Worm (Caenorhabditis elegans): ENCODE data around the gene hhat-1.

Gene hhat-1

ce11 chrII:14672095-14672494 is 6.2 kb upstream of the hhat-1 start:
- TF ChIP-seq nhr-77 (tag; optimal IDR thresholded peaks at IDR 0.05) (no peak), rnt-1 (tag; optimal IDR thresholded peaks at IDR 0.05) (no peak), ceh-63 (GFP tag; optimal IDR thresholded peaks at IDR 0.05) (no peak), egl-27 (tag; optimal IDR thresholded peaks at IDR 0.05) (no peak), hlh-17 (GFP tag; optimal IDR thresholded peaks at IDR 0.05; ENCODE audit: borderline replicate concordance) (no peak), lin-14 (GFP tag; optimal IDR thresholded peaks at IDR 0.05) (peak; percentile 52), mdl-1 (tag; optimal IDR thresholded peaks at IDR 0.05) (no peak)

- TF ChIP-seq nhr-85 (tag) (peak; percentile 84), alr-1 (tag; optimal IDR thresholded peaks at IDR 0.05; ENCODE audit: borderline replicate concordance) (no peak), blmp-1 (tag; optimal IDR thresholded peaks at IDR 0.05) (peak; percentile 86), lin-14 (GFP tag; optimal IDR thresholded peaks at IDR 0.05) (peak; percentile 77), elt-3 (tag; optimal IDR thresholded peaks at IDR 0.05) (peak in 4 of 6 experiments; percentile 6 to 51 (median 46)), nhr-20 (tag; optimal IDR thresholded peaks at IDR 0.05) (peak; percentile 36), unc-30 (tag; optimal IDR thresholded peaks at IDR 0.05) (no peak), unc-86 (tag; optimal IDR thresholded peaks at IDR 0.05) (no peak), lin-35 (GFP tag; optimal IDR thresholded peaks at IDR 0.05) (peak in 1 of 2 experiments; percentile 11), nhr-71 (tag; optimal IDR thresholded peaks at IDR 0.05) (no peak), snu-23 (GFP tag; optimal IDR thresholded peaks at IDR 0.05) (peak; percentile 40)
Observed at ce11 chrII:14673636-14674035, 4.6 kb upstream of the hhat-1 start.

- TF ChIP-seq C34B4.2 (tag; optimal IDR thresholded peaks at IDR 0.05) (no peak), nhr-76 (tag; optimal IDR thresholded peaks at IDR 0.05) (no peak), hlh-17 (GFP tag; optimal IDR thresholded peaks at IDR 0.05; ENCODE audit: borderline replicate concordance) (no peak), aly-2 (tag; optimal IDR thresholded peaks at IDR 0.05) (no peak), sox-4 (tag; optimal IDR thresholded peaks at IDR 0.05) (no peak), mef-2 (tag; optimal IDR thresholded peaks at IDR 0.05) (no peak), lin-39 (tag; optimal IDR thresholded peaks at IDR 0.05) (no peak), ceh-82 (tag; optimal IDR thresholded peaks at IDR 0.05) (no peak), aha-1 (tag; optimal IDR thresholded peaks at IDR 0.05) (no peak), fkh-8 (tag; optimal IDR thresholded peaks at IDR 0.05) (no peak), lin-15B (tag; optimal IDR thresholded peaks at IDR 0.05) (no peak), swsn-7 (tag; optimal IDR thresholded peaks at IDR 0.05) (no peak), unc-130 (tag; optimal IDR thresholded peaks at IDR 0.05) (no peak), dpl-1 (GFP tag; optimal IDR thresholded peaks at IDR 0.05) (no peak), fkh-4 (tag; optimal IDR thresholded peaks at IDR 0.05; ENCODE audit: borderline replicate concordance) (no peak), elt-3 (tag; optimal IDR thresholded peaks at IDR 0.05) (no peak), snu-23 (GFP tag; optimal IDR thresholded peaks at IDR 0.05) (no peak), nhr-71 (tag; optimal IDR thresholded peaks at IDR 0.05) (no peak), grh-1 (GFP tag; IDR thresholded peaks at IDR 0.05) (no peak)
Observed at ce11 chrII:14683646-14684045, 5.4 kb downstream of the hhat-1 start.

- TF ChIP-seq pax-3 (tag; optimal IDR thresholded peaks at IDR 0.05) (no peak), elt-2 (tag; optimal IDR thresholded peaks at IDR 0.05) (no peak), lin-35 (GFP tag; optimal IDR thresholded peaks at IDR 0.05) (no peak), nhr-77 (tag; optimal IDR thresholded peaks at IDR 0.05) (peak; percentile 61), zag-1 (tag; optimal IDR thresholded peaks at IDR 0.05) (no peak), hlh-4 (tag; optimal IDR thresholded peaks at IDR 0.05) (no peak), lin-13 (GFP tag; optimal IDR thresholded peaks at IDR 0.05) (no peak), tbx-2 (tag; optimal IDR thresholded peaks at IDR 0.05) (peak; percentile 16), sptf-1 (tag; optimal IDR thresholded peaks at IDR 0.05) (no peak)
Observed at ce11 chrII:14684377-14684776, 6.1 kb downstream of the hhat-1 start, which contains the start of gene unc-52. Gene unc-52, minus strand, starts transcription at chrII:14684456.
